Fruit fly (Drosophila melanogaster): Measurements from ENCODE around the gene CG5568.

DNA sequence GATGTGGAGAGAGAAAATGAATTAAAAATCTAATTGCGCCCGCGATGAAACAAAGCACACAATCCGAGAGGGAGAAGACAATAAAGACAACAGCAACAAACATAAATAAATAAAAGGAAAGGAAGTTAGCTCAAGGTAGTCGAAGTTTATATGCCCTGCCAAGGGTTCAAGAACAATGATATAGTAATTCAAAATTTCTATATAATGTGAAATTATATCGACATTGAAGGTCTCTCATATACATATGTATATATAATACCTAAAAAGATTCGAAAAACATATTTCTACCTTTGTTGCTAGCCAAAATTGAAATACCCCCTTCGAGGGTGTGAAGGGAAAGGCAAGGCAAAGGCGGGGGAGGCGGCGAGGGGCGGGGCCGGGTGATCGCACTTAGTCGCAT is 30.5 kb upstream of the CG5568 start:
- no peak for TF ChIP-seq rn (GFP tag; IDR thresholded peaks at IDR 0.05)
- no peak for TF ChIP-seq CG12605 (GFP tag; IDR thresholded peaks at IDR 0.05)
- no peak for TF ChIP-seq Ets98B (GFP tag; IDR thresholded peaks at IDR 0.05)
- no peak for TF ChIP-seq CG32121 (GFP tag; IDR thresholded peaks at IDR 0.05)
- TF ChIP-seq D1 (tag; optimal IDR thresholded peaks at IDR 0.05): no peak
- peak; percentile 20 for TF ChIP-seq CG15710 (tag; optimal IDR thresholded peaks at IDR 0.05)
- TF ChIP-seq CG17806 (tag; optimal IDR thresholded peaks at IDR 0.05): peak; percentile 25
- TF ChIP-seq CG8301 (tag; optimal IDR thresholded peaks at IDR 0.05): peak; percentile 24

Measured in whole organism, pupa.